Worm (Caenorhabditis elegans) whole organism, L1 larva: ENCODE results near the gene srlf-5.

Experiments
- alr-1 ChIP-seq: fragments of 200-800 bp; sonication (Bioruptor generic); optimal IDR thresholded peaks from 2 replicates; lab custom pipeline; 2018; ENCODE audit warnings: borderline replicate concordance, mild to moderate bottlenecking, missing genetic modification characterization, missing compliant biosample characterization
- dsc-1 ChIP-seq: sonication (generic microtip); optimal IDR thresholded peaks from 2 replicates; lab custom pipeline; 2016; ENCODE audit warnings: mild to moderate bottlenecking, missing genetic modification characterization, missing compliant biosample characterization
- fkh-4 ChIP-seq: sonication (generic microtip); optimal IDR thresholded peaks from 2 replicates; lab custom pipeline; 2016; ENCODE audit warnings: missing compliant biosample characterization, missing genetic modification characterization, borderline replicate concordance
- pqm-1 ChIP-seq: sonication (generic microtip); optimal IDR thresholded peaks from 3 replicates; lab custom pipeline; 2017; ENCODE audit warnings: missing biosample characterization, missing genetic modification characterization

DNA sequence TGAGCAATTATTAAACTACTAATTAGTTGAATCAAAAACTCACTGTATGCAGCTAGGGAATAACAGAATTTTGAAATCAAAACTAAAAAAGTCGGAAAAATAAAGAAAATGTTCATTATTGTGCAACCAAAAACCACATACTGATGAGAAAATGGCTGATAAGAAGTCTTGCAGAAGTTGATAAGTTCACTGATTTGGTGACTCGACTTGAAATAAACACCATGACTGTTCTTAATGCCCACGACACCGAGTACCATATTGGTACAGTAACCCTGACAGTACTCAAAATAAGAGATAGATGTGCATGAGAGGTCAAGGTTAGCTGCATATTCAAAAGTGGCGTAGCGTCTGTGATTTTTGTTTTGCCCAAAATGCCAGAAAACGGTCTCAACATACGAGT is 40.5 kb downstream of the srlf-5 start:
- no peak for TF ChIP-seq alr-1 (tag; lab: Kevin White, UChicago)
- no peak for TF ChIP-seq dsc-1 (tag; lab: Kevin White, UChicago)
- no peak for TF ChIP-seq pqm-1 (tag; lab: Kevin White, UChicago)
- no peak for TF ChIP-seq fkh-4 (tag; lab: Kevin White, UChicago)
